Fruit fly (Drosophila melanogaster): ENCODE data around the gene CG43800.

DNA sequence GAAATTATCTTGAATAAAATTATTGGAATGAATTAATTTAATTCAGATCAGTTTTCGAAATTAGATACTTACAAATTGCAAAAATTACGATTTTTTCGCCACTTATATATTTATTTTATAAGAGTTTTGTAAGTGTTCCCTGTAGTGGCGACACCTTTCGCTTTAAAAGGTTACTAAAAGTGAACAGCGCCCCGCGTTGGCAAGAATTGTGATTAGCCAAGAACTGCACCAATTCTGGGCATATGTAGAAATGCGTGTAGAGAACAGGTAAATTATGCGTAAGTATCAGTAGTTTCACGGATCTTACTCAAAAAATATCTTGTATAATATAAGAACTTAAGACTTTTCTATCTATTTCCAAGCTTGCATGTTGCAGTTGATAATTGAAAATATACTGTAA, 48.8 kb upstream of the CG43800 start:
- TF ChIP-seq Snoo (tag; optimal IDR thresholded peaks at IDR 0.05), result no peak
- no peak for TF ChIP-seq CG14655 (GFP tag; optimal IDR thresholded peaks at IDR 0.05)
- TF ChIP-seq CG34367 (tag; optimal IDR thresholded peaks at IDR 0.05), result no peak
- TF ChIP-seq CG13204 (GFP tag; optimal IDR thresholded peaks at IDR 0.05), result no peak
- TF ChIP-seq CG15710 (tag; optimal IDR thresholded peaks at IDR 0.05), result no peak
- TF ChIP-seq CG12605 (GFP tag; IDR thresholded peaks at IDR 0.05), result no peak
- TF ChIP-seq Ets98B (GFP tag; IDR thresholded peaks at IDR 0.05), result no peak

All from whole organism, pupa.